Worm (Caenorhabditis elegans) whole organism, L4 larva: ENCODE results near the gene C45B11.5.

Experiments used
- D1046.2 ChIP-seq: fragments of 200-800 bp; sonication (Bioruptor generic); IDR thresholded peaks from 2 replicates; pipeline ENCODE4 v1.3.6; 2022; ENCODE audit warnings: missing genetic modification characterization, missing compliant biosample characterization
- F10B5.3 ChIP-seq: sonication (generic microtip); optimal IDR thresholded peaks from 2 replicates; lab custom pipeline; 2016; ENCODE audit warnings: mild to moderate bottlenecking, missing genetic modification characterization, missing compliant biosample characterization
- F26F4.8 ChIP-seq: fragments of 200-800 bp; sonication (Bioruptor generic); conservative IDR thresholded peaks from 2 replicates; pipeline ENCODE4 v1.3.6; 2022; ENCODE audit warnings: missing genetic modification characterization, missing compliant biosample characterization
- F49E8.2 ChIP-seq: sonication (generic microtip); optimal IDR thresholded peaks from 2 replicates; lab custom pipeline; 2016; ENCODE audit warnings: missing compliant biosample characterization, mild to moderate bottlenecking, missing genetic modification characterization, borderline replicate concordance
- R02D3.7 ChIP-seq: fragments of 150-350 bp; sonication (generic microtip); optimal IDR thresholded peaks from 3 replicates; lab custom pipeline; 2014; ENCODE audit warnings: missing biosample characterization, missing genetic modification characterization
- T26A8.4 ChIP-seq: fragments of 200-800 bp; sonication (Bioruptor generic); IDR thresholded peaks from 2 replicates; pipeline ENCODE4 v1.3.6; 2022; ENCODE audit warnings: missing genetic modification characterization, missing compliant biosample characterization
- Y48G9A.11 ChIP-seq: fragments of 200-800 bp; sonication (Bioruptor generic); IDR thresholded peaks from 2 replicates; pipeline ENCODE4 v1.3.6; 2022; ENCODE audit warnings: missing genetic modification reagents, missing genetic modification characterization, missing compliant biosample characterization
- ZK546.5 ChIP-seq, 2 experiments: sonication (generic microtip); optimal IDR thresholded peaks; 2 replicates each; lab custom pipeline; 2017; ENCODE audit warnings: missing biosample characterization in 2 of 2, missing genetic modification characterization in 2 of 2
- aha-1 ChIP-seq: fragments of 150-350 bp; peaks from one replicate; lab custom pipeline; 2014; ENCODE audit warnings: missing biosample characterization, missing genetic modification characterization
- ceh-44 ChIP-seq: fragments of 200-800 bp; sonication (Bioruptor generic); IDR thresholded peaks from 2 replicates; pipeline ENCODE4 v1.3.6; 2022; ENCODE audit warnings: missing genetic modification reagents, missing genetic modification characterization, missing compliant biosample characterization
- ceh-82 ChIP-seq: sonication (generic microtip); optimal IDR thresholded peaks from 2 replicates; lab custom pipeline; 2017; ENCODE audit warnings: missing biosample characterization, missing genetic modification characterization
- ces-1 ChIP-seq: fragments of 150-350 bp; sonication (generic microtip); optimal IDR thresholded peaks from 4 replicates; lab custom pipeline; 2014; ENCODE audit warnings: missing biosample characterization, missing genetic modification reagents, missing genetic modification characterization
- ctbp-1 ChIP-seq: fragments of 200-800 bp; sonication (Bioruptor generic); IDR thresholded peaks from 2 replicates; pipeline ENCODE4 v1.3.6; 2022; ENCODE audit warnings: missing genetic modification reagents, missing genetic modification characterization, missing compliant biosample characterization
- daf-16 ChIP-seq, 3 experiments: sonication (generic microtip); optimal IDR thresholded peaks; 2 replicates each; lab custom pipeline; 2016 to 2017; ENCODE audit warnings: missing genetic modification characterization in 3 of 3, missing genetic modification reagents in 3 of 3, mild to moderate bottlenecking in 2 of 3, missing compliant biosample characterization in 2 of 3, missing biosample characterization in 1 of 3, moderate library complexity in 1 of 3
- daf-8 ChIP-seq: fragments of 200-800 bp; sonication (Bioruptor generic); IDR thresholded peaks from 2 replicates; pipeline ENCODE4 v1.3.6; 2022; ENCODE audit warnings: missing genetic modification characterization, missing compliant biosample characterization
- dmd-6 ChIP-seq: fragments of 200-800 bp; sonication (Bioruptor generic); IDR thresholded peaks from 2 replicates; pipeline ENCODE4 v1.3.6; 2022; ENCODE audit warnings: missing genetic modification reagents, missing genetic modification characterization, missing compliant biosample characterization
- dve-1 ChIP-seq: sonication (generic microtip); optimal IDR thresholded peaks from 2 replicates; lab custom pipeline; 2017; ENCODE audit warnings: antibody characterized with exemption, mild to moderate bottlenecking, missing genetic modification characterization, missing compliant biosample characterization; ENCODE audit not compliant: insufficient read depth
- fkh-10 ChIP-seq: fragments of 150-350 bp; optimal IDR thresholded peaks from 2 replicates; lab custom pipeline; 2014; ENCODE audit warnings: missing biosample characterization, missing genetic modification reagents, missing genetic modification characterization
- fos-1 ChIP-seq: fragments of 150-350 bp; optimal IDR thresholded peaks from 2 replicates; lab custom pipeline; 2014; ENCODE audit warnings: missing biosample characterization, missing genetic modification characterization
- gei-8 ChIP-seq: fragments of 200-800 bp; sonication (Bioruptor generic); optimal IDR thresholded peaks from 2 replicates; lab custom pipeline; 2018; ENCODE audit warnings: mild to moderate bottlenecking, missing genetic modification characterization, missing compliant biosample characterization
- hlh-11 ChIP-seq: fragments of 200-800 bp; sonication (Bioruptor generic); optimal IDR thresholded peaks from 2 replicates; lab custom pipeline; 2018; ENCODE audit warnings: mild to moderate bottlenecking, missing genetic modification characterization, missing compliant biosample characterization
- hlh-30 ChIP-seq: sonication (generic microtip); optimal IDR thresholded peaks from 2 replicates; lab custom pipeline; 2017; ENCODE audit warnings: antibody characterized with exemption, mild to moderate bottlenecking, missing genetic modification characterization, missing compliant biosample characterization; ENCODE audit not compliant: insufficient read depth
- lin-1 ChIP-seq: fragments of 200-800 bp; sonication (Bioruptor generic); IDR thresholded peaks from 2 replicates; pipeline ENCODE4 v1.3.6; 2022; ENCODE audit warnings: missing genetic modification reagents, missing genetic modification characterization, missing compliant biosample characterization
- lir-3 ChIP-seq: sonication (generic microtip); optimal IDR thresholded peaks from 2 replicates; lab custom pipeline; 2016; ENCODE audit warnings: mild to moderate bottlenecking, missing genetic modification characterization, missing compliant biosample characterization
- madf-5 ChIP-seq, 2 experiments: fragments of 200-800 bp; sonication (Bioruptor generic); IDR thresholded peaks; 2 replicates each; pipeline ENCODE4 v1.3.6; 2022; ENCODE audit warnings: missing compliant biosample characterization in 2 of 2, missing genetic modification characterization in 2 of 2
- mxl-3 ChIP-seq: fragments of 200-800 bp; sonication (Bioruptor generic); optimal IDR thresholded peaks from 2 replicates; lab custom pipeline; 2018; ENCODE audit warnings: mild to moderate bottlenecking, missing genetic modification characterization, missing compliant biosample characterization
- nhr-10 ChIP-seq: fragments of 150-350 bp; optimal IDR thresholded peaks from 2 replicates; lab custom pipeline; 2014; ENCODE audit warnings: missing biosample characterization, missing genetic modification characterization
- nhr-11 ChIP-seq: fragments of 150-350 bp; optimal IDR thresholded peaks from 2 replicates; lab custom pipeline; 2014; ENCODE audit warnings: missing biosample characterization, missing genetic modification characterization
- nhr-25 ChIP-seq: sonication (generic microtip); optimal IDR thresholded peaks from 2 replicates; lab custom pipeline; 2017; ENCODE audit warnings: missing genetic modification characterization, mild to moderate bottlenecking, missing compliant biosample characterization, antibody characterized with exemption, moderate library complexity, borderline replicate concordance; ENCODE audit not compliant: insufficient read depth
- nhr-28 ChIP-seq: fragments of 150-350 bp; optimal IDR thresholded peaks from 2 replicates; lab custom pipeline; 2014; ENCODE audit warnings: missing biosample characterization, missing genetic modification characterization
- nhr-76 ChIP-seq: fragments of 150-350 bp; optimal IDR thresholded peaks from 2 replicates; lab custom pipeline; 2014; ENCODE audit warnings: missing biosample characterization, missing genetic modification characterization
- nhr-77 ChIP-seq: fragments of 150-350 bp; optimal IDR thresholded peaks from 2 replicates; lab custom pipeline; 2014; ENCODE audit warnings: missing biosample characterization, missing genetic modification characterization
- pha-4 ChIP-seq, 2 experiments: fragments of 150-350 bp in 1 of 2; fragments of 200-800 bp in 1 of 2; sonication (Bioruptor generic) in 1 of 2; IDR thresholded peaks in 1 of 2; optimal IDR thresholded peaks in 1 of 2; 2 replicates each; pipeline versions ENCODE4 v1.3.6 to Lab custom; 2014 to 2022; ENCODE audit warnings: missing genetic modification characterization in 2 of 2, missing genetic modification reagents in 2 of 2, missing biosample characterization in 1 of 2, missing compliant biosample characterization in 1 of 2
- php-3 ChIP-seq: fragments of 200-800 bp; sonication (Bioruptor generic); IDR thresholded peaks from 2 replicates; pipeline ENCODE4 v1.3.6; 2022; ENCODE audit warnings: missing genetic modification reagents, missing genetic modification characterization, missing compliant biosample characterization
- pqm-1 ChIP-seq: sonication (generic microtip); optimal IDR thresholded peaks from 2 replicates; lab custom pipeline; 2017; ENCODE audit warnings: missing biosample characterization, missing genetic modification characterization
- saeg-2 ChIP-seq: fragments of 200-800 bp; sonication (Bioruptor generic); IDR thresholded peaks from 2 replicates; pipeline ENCODE4 v1.3.6; 2022; ENCODE audit warnings: missing genetic modification reagents, missing genetic modification characterization, missing compliant biosample characterization
- sdz-12 ChIP-seq: fragments of 200-800 bp; sonication (Bioruptor generic); optimal IDR thresholded peaks from 2 replicates; lab custom pipeline; 2018; ENCODE audit warnings: mild to moderate bottlenecking, missing genetic modification characterization, missing compliant biosample characterization
- skn-1 ChIP-seq: fragments of 150-350 bp; optimal IDR thresholded peaks from 2 replicates; lab custom pipeline; 2014; ENCODE audit warnings: missing biosample characterization, missing genetic modification characterization
- spr-3 ChIP-seq: fragments of 200-800 bp; sonication (Bioruptor generic); optimal IDR thresholded peaks from 2 replicates; lab custom pipeline; 2018; ENCODE audit warnings: mild to moderate bottlenecking, missing genetic modification characterization, missing compliant biosample characterization
- tra-1 ChIP-seq: fragments of 200-800 bp; sonication (Bioruptor generic); IDR thresholded peaks from 2 replicates; pipeline ENCODE4 v1.3.6; 2022; ENCODE audit warnings: missing genetic modification reagents, missing genetic modification characterization, missing compliant biosample characterization
- unc-39 ChIP-seq: sonication (generic microtip); optimal IDR thresholded peaks from 2 replicates; lab custom pipeline; 2017; ENCODE audit warnings: missing biosample characterization, missing genetic modification characterization
- vab-7 ChIP-seq: fragments of 200-800 bp; sonication (Bioruptor generic); IDR thresholded peaks from 2 replicates; pipeline ENCODE4 v1.3.6; 2022; ENCODE audit warnings: missing genetic modification reagents, missing genetic modification characterization, missing compliant biosample characterization
- zip-2 ChIP-seq: fragments of 150-350 bp; optimal IDR thresholded peaks from 2 replicates; lab custom pipeline; 2014; ENCODE audit warnings: missing biosample characterization, missing genetic modification characterization
- ztf-7 ChIP-seq: fragments of 150-350 bp; optimal IDR thresholded peaks from 2 replicates; lab custom pipeline; 2014; ENCODE audit warnings: missing biosample characterization, missing genetic modification characterization

Gene C45B11.5

DNA sequence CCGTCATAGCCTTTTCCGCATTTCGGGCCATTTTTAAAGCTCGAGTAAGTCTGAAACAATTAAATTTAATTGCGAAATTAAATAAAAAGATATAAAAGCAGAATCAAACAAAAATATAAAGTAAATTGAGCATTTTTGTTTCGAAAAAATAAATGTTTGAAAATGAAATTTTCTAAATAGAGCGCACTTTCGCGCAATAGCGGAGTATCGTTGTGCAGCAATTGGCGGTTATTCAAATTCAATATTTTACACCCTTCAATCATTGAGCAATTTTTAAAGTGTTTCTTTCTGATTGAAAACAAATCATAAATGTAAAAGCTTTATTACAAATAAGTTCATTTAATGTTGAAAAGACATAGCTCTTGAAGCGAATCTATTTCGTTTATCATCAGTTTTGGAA is 40.9 kb upstream of the C45B11.5 start, which contains the start of gene isy-1 (continued):
- TF ChIP-seq ces-1 (peak; percentile 32), ztf-7 (tag; lab: Kevin White, UChicago) (no peak), saeg-2 (GFP tag; lab: Robert Waterston, UW) (no peak)

DNA sequence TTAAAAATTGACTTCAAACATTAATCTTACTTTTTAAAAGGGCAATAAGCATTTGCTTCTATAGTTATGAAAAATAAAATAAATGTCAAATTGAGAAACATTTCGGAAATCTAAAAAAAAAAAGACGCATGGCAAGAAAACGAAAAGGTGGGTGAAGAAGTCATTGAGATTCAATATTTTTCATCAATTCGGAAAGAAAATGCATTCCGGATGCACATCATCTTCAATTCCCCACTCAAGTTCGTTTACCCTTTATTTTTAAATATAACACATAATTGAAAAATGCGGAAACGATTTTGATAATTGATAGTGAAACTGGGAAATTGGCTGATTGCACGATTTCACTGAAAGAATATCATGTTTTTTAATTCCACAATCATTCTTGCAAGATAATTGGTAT is 39.2 kb upstream of the C45B11.5 start, which contains the start of gene F53B7.4:
Gene F53B7.4, minus strand, starts transcription at position 101 of the 400 bp plus-strand sequence.
- TF ChIP-seq nhr-76 (tag; lab: Kevin White, UChicago) (no peak), ZK546.5 (tag; optimal IDR thresholded peaks at IDR 0.05; lab: Kevin White, UChicago) (no peak), ceh-44 (GFP tag; lab: Robert Waterston, UW) (no peak), gei-8 (no peak), vab-7 (GFP tag; lab: Robert Waterston, UW) (no peak), nhr-11 (tag; lab: Kevin White, UChicago) (no peak), mxl-3 (no peak), dve-1 (no peak), pha-4 (GFP tag; IDR thresholded peaks at IDR 0.05; lab: Robert Waterston, UW) (no peak), pha-4 (tag; optimal IDR thresholded peaks at IDR 0.05; lab: Kevin White, UChicago) (no peak), nhr-10 (tag; lab: Kevin White, UChicago) (no peak), Y48G9A.11 (GFP tag; lab: Robert Waterston, UW) (no peak), lir-3 (no peak), F26F4.8 (GFP tag; lab: Robert Waterston, UW) (no peak), fos-1 (no peak)

- TF ChIP-seq D1046.2 (GFP tag; lab: Robert Waterston, UW): no peak
- no peak for TF ChIP-seq unc-39 (tag; lab: Kevin White, UChicago)
- no peak for TF ChIP-seq fkh-10 (GFP tag; lab: Kevin White, UChicago)
- no peak for TF ChIP-seq spr-3 (GFP tag; lab: Kevin White, UChicago)
- no peak for TF ChIP-seq hlh-30 (tag; lab: Kevin White, UChicago)
These were observed 37.5 kb upstream of the C45B11.5 start for ce11 chrV:11004094-11004493.

DNA sequence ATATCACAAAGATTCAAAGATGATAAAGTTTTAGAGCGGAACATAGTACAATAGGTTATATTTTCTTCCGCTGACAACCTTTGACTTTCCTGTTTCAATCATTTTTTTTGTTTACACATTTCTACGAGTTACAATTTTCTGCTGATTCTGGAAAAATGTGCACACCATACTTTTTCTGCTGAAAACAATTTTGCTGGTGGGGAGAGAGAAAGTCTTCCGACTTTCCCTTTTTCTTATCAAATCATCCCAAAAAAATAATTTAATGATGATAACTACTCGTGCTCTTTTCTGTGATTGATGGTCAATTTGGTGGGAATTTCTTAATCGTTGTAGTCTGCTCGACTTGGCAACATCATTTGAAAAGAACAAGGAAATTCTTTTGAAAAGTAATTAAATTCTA is 33.9 kb upstream of the C45B11.5 start:
- TF ChIP-seq nhr-77 (peak; percentile 62), php-3 (GFP tag; lab: Robert Waterston, UW) (0 out of 2 replicates have a peak, but pooled peaks have one; percentile 53), daf-16 (GFP tag; optimal IDR thresholded peaks at IDR 0.05; lab: Kevin White, UChicago) (no peak), daf-16 (tag; optimal IDR thresholded peaks at IDR 0.05; lab: Kevin White, UChicago) (peak; percentile 63), T26A8.4 (GFP tag; lab: Robert Waterston, UW) (no peak), tra-1 (GFP tag; lab: Robert Waterston, UW) (0 out of 2 replicates have a peak, but pooled peaks have one; percentile 19), dve-1 (peak; percentile 38), madf-5 (GFP tag; IDR thresholded peaks at IDR 0.05; lab: Robert Waterston, UW) (no peak), pqm-1 (tag; lab: Kevin White, UChicago) (peak; percentile 27), dmd-6 (peak; percentile 88), hlh-11 (tag; lab: Kevin White, UChicago) (peak; percentile 65), nhr-28 (peak; percentile 63), ceh-82 (tag; lab: Kevin White, UChicago) (no peak), lin-1 (0 out of 2 replicates have a peak, but pooled peaks have one; percentile 26)

ce11 chrV:11009124-11009524 is 32.5 kb upstream of the C45B11.5 start:
- TF ChIP-seq aha-1 (peak; percentile 58), daf-8 (GFP tag; lab: Robert Waterston, UW) (no peak), lir-3 (no peak), gei-8 (no peak), F49E8.2 (tag; lab: Kevin White, UChicago) (no peak), nhr-76 (tag; lab: Kevin White, UChicago) (no peak), nhr-77 (peak; percentile 15), Y48G9A.11 (GFP tag; lab: Robert Waterston, UW) (no peak), R02D3.7 (no peak), ctbp-1 (no peak), skn-1 (tag; lab: Kevin White, UChicago) (no peak), zip-2 (tag; lab: Kevin White, UChicago) (no peak), fos-1 (no peak), D1046.2 (GFP tag; lab: Robert Waterston, UW) (no peak), sdz-12 (GFP tag; lab: Kevin White, UChicago) (no peak), nhr-25 (tag; lab: Kevin White, UChicago) (no peak), F10B5.3 (tag; lab: Kevin White, UChicago) (no peak)
